Fruit fly (Drosophila melanogaster) whole organism, embryonic: ENCODE data around the gene ttm50.
A peak's percentile ranks its signal among the peaks of the same experiment; 100 is the strongest.

ENCODE experiments used
- BEAF-32 ChIP-seq: fragments of 200-800 bp; sonication (Bioruptor generic); optimal IDR thresholded peaks from 3 replicates; lab custom pipeline; 2017; ENCODE audit warnings: missing biosample characterization, missing genetic modification characterization, mild to moderate bottlenecking, moderate library complexity, missing genetic modification reagents
- Bgb ChIP-seq: fragments of 200-800 bp; sonication (Bioruptor generic); IDR thresholded peaks from 2 replicates; pipeline ENCODE4 v1.3.6; 2022; ENCODE audit warnings: missing biosample characterization, missing genetic modification characterization; ENCODE audit not compliant: partially characterized antibody
- CG10267 ChIP-seq: fragments of 200-800 bp; sonication (Bioruptor generic); optimal IDR thresholded peaks from 2 replicates; lab custom pipeline; 2018; ENCODE audit warnings: missing biosample characterization, mild to moderate bottlenecking, missing genetic modification characterization, moderate library complexity
- CG10274 ChIP-seq: fragments of 200-800 bp; sonication (Bioruptor generic); optimal IDR thresholded peaks from 3 replicates; lab custom pipeline; 2017; ENCODE audit warnings: missing biosample characterization, mild to moderate bottlenecking, missing genetic modification characterization
- CG10321 ChIP-seq: fragments of 200-800 bp; sonication (Bioruptor generic); IDR thresholded peaks from 2 replicates; pipeline ENCODE4 v1.3.6; 2022; ENCODE audit warnings: missing biosample characterization, missing genetic modification characterization
- CG10565 ChIP-seq: fragments of 200-800 bp; sonication (Bioruptor generic); optimal IDR thresholded peaks from 3 replicates; lab custom pipeline; 2016; ENCODE audit warnings: missing biosample characterization, mild to moderate bottlenecking, missing genetic modification characterization
- CG10979 ChIP-seq: fragments of 200-800 bp; sonication (Bioruptor generic); optimal IDR thresholded peaks from 2 replicates; lab custom pipeline; 2018; ENCODE audit warnings: missing biosample characterization, mild to moderate bottlenecking, missing genetic modification characterization, moderate library complexity
- CG12155 ChIP-seq: fragments of 200-800 bp; sonication (Bioruptor generic); optimal IDR thresholded peaks from 3 replicates; lab custom pipeline; 2016; ENCODE audit warnings: missing biosample characterization, missing genetic modification characterization
- CG12391 ChIP-seq: fragments of 200-800 bp; sonication (Bioruptor generic); optimal IDR thresholded peaks from 3 replicates; lab custom pipeline; 2018; ENCODE audit warnings: missing biosample characterization, mild to moderate bottlenecking, missing genetic modification characterization, moderate library complexity
- CG12744 ChIP-seq: fragments of 200-800 bp; sonication (Bioruptor generic); optimal IDR thresholded peaks from 2 replicates; lab custom pipeline; 2016; ENCODE audit warnings: missing biosample characterization, missing genetic modification characterization
- CG12942 ChIP-seq: fragments of 200-800 bp; sonication (Bioruptor generic); optimal IDR thresholded peaks from 3 replicates; lab custom pipeline; 2016; ENCODE audit warnings: missing biosample characterization, missing genetic modification characterization
- CG13624 ChIP-seq: fragments of 200-800 bp; sonication (Bioruptor generic); optimal IDR thresholded peaks from 2 replicates; lab custom pipeline; 2016; ENCODE audit warnings: missing biosample characterization, missing genetic modification characterization
- CG15514 ChIP-seq: fragments of 200-800 bp; sonication (Bioruptor generic); optimal IDR thresholded peaks from 3 replicates; lab custom pipeline; 2017; ENCODE audit warnings: missing biosample characterization, missing genetic modification characterization, mild to moderate bottlenecking, moderate library complexity, missing genetic modification reagents
- CG17612 ChIP-seq: fragments of 200-800 bp; sonication (Bioruptor generic); IDR thresholded peaks from 2 replicates; pipeline ENCODE4 v1.3.6; 2022; ENCODE audit warnings: missing biosample characterization, missing genetic modification characterization
- CG18599 ChIP-seq: fragments of 200-800 bp; sonication (Bioruptor generic); optimal IDR thresholded peaks from 3 replicates; lab custom pipeline; 2017; ENCODE audit warnings: missing biosample characterization, missing genetic modification characterization, mild to moderate bottlenecking, moderate library complexity, missing genetic modification reagents
- CG2120 ChIP-seq: fragments of 200-800 bp; sonication (Bioruptor generic); optimal IDR thresholded peaks from 3 replicates; lab custom pipeline; 2016; ENCODE audit warnings: missing biosample characterization, missing genetic modification characterization
- CG31441 ChIP-seq: fragments of 200-800 bp; sonication (Bioruptor generic); IDR thresholded peaks from 2 replicates; pipeline ENCODE4 v1.3.6; 2022; ENCODE audit warnings: missing biosample characterization, missing genetic modification characterization
- CG42726 ChIP-seq: fragments of 200-800 bp; sonication (Bioruptor generic); IDR thresholded peaks from 2 replicates; pipeline ENCODE4 v1.3.6; 2022; ENCODE audit warnings: missing biosample characterization, missing genetic modification characterization; ENCODE audit not compliant: partially characterized antibody
- CG9437 ChIP-seq: fragments of 200-800 bp; sonication (Bioruptor generic); optimal IDR thresholded peaks from 2 replicates; lab custom pipeline; 2018; ENCODE audit warnings: missing biosample characterization, mild to moderate bottlenecking, missing genetic modification characterization
- Camta ChIP-seq: fragments of 200-800 bp; sonication (Bioruptor generic); optimal IDR thresholded peaks from 2 replicates; lab custom pipeline; 2016; ENCODE audit warnings: missing biosample characterization, missing genetic modification characterization
- CoRest ChIP-seq: fragments of 200-800 bp; sonication (Bioruptor generic); optimal IDR thresholded peaks from 3 replicates; lab custom pipeline; 2018; ENCODE audit warnings: missing biosample characterization, mild to moderate bottlenecking, missing genetic modification characterization, moderate library complexity
- Dll ChIP-seq: fragments of 200-800 bp; sonication (Bioruptor generic); IDR thresholded peaks from 4 replicates; pipeline ENCODE4 v1.3.6; 2022; ENCODE audit warnings: missing biosample characterization, missing genetic modification characterization; ENCODE audit not compliant: partially characterized antibody
- E2f2 ChIP-seq: fragments of 200-800 bp; sonication (Bioruptor generic); IDR thresholded peaks from 2 replicates; pipeline ENCODE4 v1.3.6; 2022; ENCODE audit warnings: missing biosample characterization, missing genetic modification characterization
- Fer3 ChIP-seq: fragments of 200-800 bp; sonication (Bioruptor generic); optimal IDR thresholded peaks from 2 replicates; lab custom pipeline; 2018; ENCODE audit warnings: missing biosample characterization, mild to moderate bottlenecking, missing genetic modification characterization, moderate library complexity
- Gsc ChIP-seq: fragments of 200-800 bp; sonication (Bioruptor generic); IDR thresholded peaks from 2 replicates; pipeline ENCODE4 v1.3.6; 2022; ENCODE audit warnings: missing biosample characterization, missing genetic modification characterization
- HLH3B ChIP-seq: fragments of 200-800 bp; sonication (Bioruptor generic); IDR thresholded peaks from 2 replicates; pipeline ENCODE4 v1.3.6; 2022; ENCODE audit warnings: missing biosample characterization, missing genetic modification characterization
- HmgZ ChIP-seq: fragments of 200-800 bp; sonication (Bioruptor generic); optimal IDR thresholded peaks from 2 replicates; lab custom pipeline; 2018; ENCODE audit warnings: missing biosample characterization, mild to moderate bottlenecking, missing genetic modification characterization
- Hr39 ChIP-seq: fragments of >200 bp; optimal IDR thresholded peaks from 2 replicates; lab custom pipeline; 2017
- Hr51 ChIP-seq, 2 experiments: fragments of 200-800 bp; sonication (Bioruptor generic); optimal IDR thresholded peaks; 2 replicates in 1 of 2; 3 replicates in 1 of 2; lab custom pipeline; 2016 to 2018; ENCODE audit warnings: missing biosample characterization in 2 of 2, missing genetic modification characterization in 2 of 2, mild to moderate bottlenecking in 1 of 2, moderate library complexity in 1 of 2
- Mad ChIP-seq: fragments of 200-800 bp; sonication (Bioruptor generic); optimal IDR thresholded peaks from 2 replicates; lab custom pipeline; 2016; ENCODE audit warnings: missing biosample characterization, missing genetic modification characterization
- Med ChIP-seq: fragments of 200-800 bp; sonication (Bioruptor generic); peaks from one replicate; lab custom pipeline; 2016; ENCODE audit warnings: missing biosample characterization, missing genetic modification characterization, mild to moderate bottlenecking, inconsistent platforms, moderate library complexity
- Nf-YC ChIP-seq: fragments of 200-800 bp; optimal IDR thresholded peaks from 3 replicates; lab custom pipeline; 2019; ENCODE audit warnings: missing biosample characterization, mild to moderate bottlenecking, missing genetic modification characterization, moderate library complexity
- Rfx ChIP-seq: fragments of 200-800 bp; sonication (Bioruptor generic); IDR thresholded peaks from 2 replicates; pipeline ENCODE4 v1.3.6; 2022; ENCODE audit warnings: missing biosample characterization, missing genetic modification characterization
- Sry-β ChIP-seq: fragments of 200-800 bp; sonication (Bioruptor generic); optimal IDR thresholded peaks from 2 replicates; lab custom pipeline; 2018; ENCODE audit warnings: missing biosample characterization, mild to moderate bottlenecking, missing genetic modification characterization, moderate library complexity
- aop ChIP-seq: fragments of 200-800 bp; sonication (Bioruptor generic); IDR thresholded peaks from 2 replicates; pipeline ENCODE4 v1.3.6; 2022; ENCODE audit warnings: missing biosample characterization, missing genetic modification characterization
- chm ChIP-seq: fragments of 200-800 bp; sonication (Bioruptor generic); IDR thresholded peaks from 2 replicates; pipeline ENCODE4 v1.3.6; 2022; ENCODE audit warnings: missing biosample characterization, missing genetic modification characterization
- crp ChIP-seq, 2 experiments: fragments of 200-800 bp; sonication (Bioruptor generic); optimal IDR thresholded peaks; 2 replicates in 1 of 2; 3 replicates in 1 of 2; lab custom pipeline; 2017; ENCODE audit warnings: missing biosample characterization in 2 of 2, missing genetic modification characterization in 2 of 2, mild to moderate bottlenecking in 1 of 2, moderate library complexity in 1 of 2
- danr ChIP-seq: fragments of 200-800 bp; sonication (Bioruptor generic); IDR thresholded peaks from 2 replicates; pipeline ENCODE4 v1.3.6; 2022; ENCODE audit warnings: missing biosample characterization, missing genetic modification characterization
- gcm ChIP-seq: fragments of 200-800 bp; sonication (Bioruptor generic); optimal IDR thresholded peaks from 2 replicates; lab custom pipeline; 2019; ENCODE audit warnings: missing biosample characterization, mild to moderate bottlenecking, missing genetic modification characterization, moderate library complexity
- mirr ChIP-seq: fragments of 200-800 bp; sonication (Bioruptor generic); optimal IDR thresholded peaks from 3 replicates; lab custom pipeline; 2018; ENCODE audit warnings: missing biosample characterization, mild to moderate bottlenecking, missing genetic modification characterization
- org-1 ChIP-seq: fragments of 200-800 bp; sonication (Bioruptor generic); optimal IDR thresholded peaks from 2 replicates; lab custom pipeline; 2017; ENCODE audit warnings: missing biosample characterization, missing genetic modification characterization
- pb ChIP-seq: fragments of 200-800 bp; sonication (Bioruptor generic); optimal IDR thresholded peaks from 3 replicates; lab custom pipeline; 2016; ENCODE audit warnings: missing biosample characterization, missing genetic modification characterization
- pzg ChIP-seq: fragments of 200-800 bp; sonication (Bioruptor generic); optimal IDR thresholded peaks from 3 replicates; lab custom pipeline; 2018; ENCODE audit warnings: missing biosample characterization, mild to moderate bottlenecking, missing genetic modification characterization, moderate library complexity
- row ChIP-seq: fragments of 200-800 bp; sonication (Bioruptor generic); IDR thresholded peaks from 3 replicates; pipeline ENCODE4 v1.3.6; 2022; ENCODE audit warnings: missing biosample characterization, missing genetic modification characterization
- slp2 ChIP-seq: fragments of 200-800 bp; sonication (Bioruptor generic); optimal IDR thresholded peaks from 2 replicates; lab custom pipeline; 2016; ENCODE audit warnings: missing biosample characterization, missing genetic modification characterization
- tin ChIP-seq: fragments of 200-800 bp; sonication (Bioruptor generic); optimal IDR thresholded peaks from 3 replicates; lab custom pipeline; 2016; ENCODE audit warnings: missing biosample characterization, missing genetic modification characterization
- tna ChIP-seq: fragments of 200-800 bp; sonication (Bioruptor generic); IDR thresholded peaks from 2 replicates; pipeline ENCODE4 v1.3.6; 2022; ENCODE audit warnings: missing biosample characterization, missing genetic modification characterization; ENCODE audit not compliant: partially characterized antibody
- trem ChIP-seq: fragments of 200-800 bp; optimal IDR thresholded peaks from 3 replicates; lab custom pipeline; 2019; ENCODE audit warnings: missing biosample characterization, mild to moderate bottlenecking, missing genetic modification characterization, moderate library complexity
- ttk ChIP-seq: fragments of 200-800 bp; sonication (Bioruptor generic); IDR thresholded peaks from 2 replicates; pipeline ENCODE4 v2.1.2; 2022; ENCODE audit warnings: missing biosample characterization, missing genetic modification characterization
- tup ChIP-seq: fragments of 200-800 bp; sonication (Bioruptor generic); optimal IDR thresholded peaks from 2 replicates; lab custom pipeline; 2016; ENCODE audit warnings: missing biosample characterization, mild to moderate bottlenecking, missing genetic modification characterization, moderate library complexity
- twi ChIP-seq: fragments of 200-800 bp; optimal IDR thresholded peaks from 2 replicates; lab custom pipeline; 2019; ENCODE audit warnings: missing biosample characterization, mild to moderate bottlenecking, missing genetic modification characterization, moderate library complexity

The ttm50 gene

dm6 chrX:2738663-2739062, 6.7 kb upstream of the ttm50 start, which contains the start of gene crm (continued):
- 0 out of 2 replicates have a peak, but pooled peaks have one; percentile 34 for TF ChIP-seq Rfx (GFP tag; lab: Robert Waterston, UW)
- no peak for TF ChIP-seq CG10565 (GFP tag; lab: Kevin White, UChicago)
- no peak for TF ChIP-seq Gsc (GFP tag; lab: Robert Waterston, UW)
- no peak for TF ChIP-seq slp2 (GFP tag; lab: Kevin White, UChicago)
- peak; percentile 45 for TF ChIP-seq Med (GFP tag; lab: Kevin White, UChicago)
- no peak for TF ChIP-seq twi (tag; lab: Kevin White, UChicago)
- TF ChIP-seq Sry-β, result peak; percentile 98
- peak; percentile 29; the same call in 1 of the 2 replicates for TF ChIP-seq E2f2 (GFP tag; lab: Robert Waterston, UW)
- TF ChIP-seq CG31441 (GFP tag; lab: Robert Waterston, UW), result no peak
- peak; percentile 30 for TF ChIP-seq trem (tag; lab: Kevin White, UChicago)
- TF ChIP-seq CG10321 (GFP tag; lab: Robert Waterston, UW), result no peak
- no peak for TF ChIP-seq CG9437
- no peak for TF ChIP-seq Dll (GFP tag; lab: Robert Waterston, UW)
- TF ChIP-seq CG15514 (GFP tag; lab: Kevin White, UChicago), result peak; percentile 68
- no peak for TF ChIP-seq mirr (GFP tag; lab: Kevin White, UChicago)
- TF ChIP-seq CG42726 (GFP tag; lab: Robert Waterston, UW), result no peak
- TF ChIP-seq CG12744 (GFP tag; lab: Kevin White, UChicago), result no peak
- peak; percentile 15 for TF ChIP-seq HmgZ (tag; lab: Kevin White, UChicago)
- peak; percentile 0 for TF ChIP-seq CG10267 (tag; lab: Kevin White, UChicago)
- TF ChIP-seq pzg (GFP tag; lab: Kevin White, UChicago), result peak; percentile 54
- no peak for TF ChIP-seq Bgb (GFP tag; lab: Robert Waterston, UW)
- no peak for TF ChIP-seq HLH3B (GFP tag; lab: Robert Waterston, UW)
- TF ChIP-seq org-1 (GFP tag; lab: Kevin White, UChicago), result no peak
- no peak for TF ChIP-seq Nf-YC (tag; lab: Kevin White, UChicago)
- peak in 1 of 2 experiments; percentile 45 for TF ChIP-seq crp (GFP tag; optimal IDR thresholded peaks at IDR 0.05; lab: Kevin White, UChicago)
- TF ChIP-seq CG12391, result no peak
- no peak for TF ChIP-seq CG12942 (GFP tag; lab: Kevin White, UChicago)
- no peak for TF ChIP-seq tna (GFP tag; lab: Robert Waterston, UW)
- TF ChIP-seq BEAF-32 (GFP tag; lab: Kevin White, UChicago), result peak; percentile 20
- peak; percentile 9 for TF ChIP-seq CoRest (tag; lab: Kevin White, UChicago)
- TF ChIP-seq danr (GFP tag; lab: Robert Waterston, UW), result no peak
- TF ChIP-seq aop (GFP tag; lab: Robert Waterston, UW), result no peak
- TF ChIP-seq CG12155 (GFP tag; lab: Kevin White, UChicago), result peak; percentile 8
- no peak for TF ChIP-seq CG10979 (tag; lab: Kevin White, UChicago)
- TF ChIP-seq CG13624, result no peak
- TF ChIP-seq pb, result no peak
- TF ChIP-seq ttk (GFP tag; lab: Robert Waterston, UW), result no peak
- no peak for TF ChIP-seq chm (GFP tag; lab: Robert Waterston, UW)
- TF ChIP-seq tin, result no peak
- TF ChIP-seq Mad (GFP tag; lab: Kevin White, UChicago), result no peak
- peak; percentile 85 for TF ChIP-seq row (GFP tag; lab: Robert Waterston, UW)
- no peak for TF ChIP-seq CG18599 (GFP tag; lab: Kevin White, UChicago)
- no peak for TF ChIP-seq tup (GFP tag; lab: Kevin White, UChicago)
- TF ChIP-seq CG2120 (GFP tag; lab: Kevin White, UChicago), result no peak
- no peak for TF ChIP-seq Hr39 (lab: Kevin White, UChicago)
- no peak for TF ChIP-seq Fer3 (tag; lab: Kevin White, UChicago)
- no peak for TF ChIP-seq Camta
- no peak for TF ChIP-seq gcm (GFP tag; lab: Kevin White, UChicago)
- TF ChIP-seq CG17612 (GFP tag; lab: Robert Waterston, UW), result no peak
- no peak for TF ChIP-seq Hr51 (GFP tag; optimal IDR thresholded peaks at IDR 0.05; lab: Kevin White, UChicago)
- TF ChIP-seq CG10274 (GFP tag; lab: Kevin White, UChicago), result no peak
